Worm (Caenorhabditis elegans) whole organism, early embryonic: ENCODE measurements around the gene clec-37.

ENCODE experiments used
- F13C5.2 ChIP-seq: sonication (generic microtip); optimal IDR thresholded peaks from 2 replicates; lab custom pipeline; 2017; ENCODE audit warnings: mild to moderate bottlenecking, missing genetic modification characterization, inconsistent platforms, missing compliant biosample characterization
- ama-1 ChIP-seq: fragments of 150-350 bp; optimal IDR thresholded peaks from 2 replicates; lab custom pipeline; 2014
- ceh-13 ChIP-seq: fragments of 200-800 bp; sonication (Bioruptor generic); optimal IDR thresholded peaks from 2 replicates; lab custom pipeline; 2018; ENCODE audit warnings: mild to moderate bottlenecking, missing genetic modification characterization, missing compliant biosample characterization
- ets-7 ChIP-seq: sonication (generic microtip); optimal IDR thresholded peaks from 2 replicates; lab custom pipeline; 2016; ENCODE audit warnings: missing genotype, missing genetic modification characterization, missing compliant biosample characterization
- flt-1 ChIP-seq: fragments of 200-800 bp; sonication (Bioruptor generic); IDR thresholded peaks from 2 replicates; pipeline ENCODE4 v1.3.6; 2022; ENCODE audit warnings: missing genetic modification characterization, missing compliant biosample characterization
- hmbx-1 ChIP-seq: sonication (generic microtip); optimal IDR thresholded peaks from 2 replicates; lab custom pipeline; 2016; ENCODE audit warnings: mild to moderate bottlenecking, missing genetic modification characterization, missing compliant biosample characterization
- hmg-4 ChIP-seq: fragments of 200-800 bp; sonication (Bioruptor generic); optimal IDR thresholded peaks from 2 replicates; lab custom pipeline; 2018; ENCODE audit warnings: mild to moderate bottlenecking, missing genetic modification characterization, missing compliant biosample characterization
- hnd-1 ChIP-seq: sonication (generic microtip); optimal IDR thresholded peaks from 2 replicates; lab custom pipeline; 2016; ENCODE audit warnings: missing genetic modification characterization, missing compliant biosample characterization
- pes-1 ChIP-seq: fragments of 200-800 bp; sonication (Bioruptor generic); IDR thresholded peaks from 2 replicates; pipeline ENCODE4 v1.3.6; 2022; ENCODE audit warnings: missing genetic modification reagents, missing genetic modification characterization, missing compliant biosample characterization
- scrt-1 ChIP-seq: fragments of 200-800 bp; sonication (Bioruptor generic); IDR thresholded peaks from 2 replicates; pipeline ENCODE4 v1.3.6; 2022; ENCODE audit warnings: missing genetic modification characterization, missing compliant biosample characterization
- sea-1 ChIP-seq: fragments of 200-800 bp; sonication (Bioruptor generic); conservative IDR thresholded peaks from 2 replicates; pipeline ENCODE4 v1.3.6; 2022; ENCODE audit warnings: missing genetic modification characterization, missing compliant biosample characterization
- tbx-37 ChIP-seq: fragments of 200-800 bp; sonication (Bioruptor generic); conservative IDR thresholded peaks from 2 replicates; pipeline ENCODE4 v1.3.6; 2022; ENCODE audit warnings: missing genetic modification reagents, missing genetic modification characterization, missing compliant biosample characterization
- tra-4 ChIP-seq: sonication (generic microtip); optimal IDR thresholded peaks from 2 replicates; lab custom pipeline; 2017; ENCODE audit warnings: missing genetic modification characterization, missing compliant biosample characterization

DNA sequence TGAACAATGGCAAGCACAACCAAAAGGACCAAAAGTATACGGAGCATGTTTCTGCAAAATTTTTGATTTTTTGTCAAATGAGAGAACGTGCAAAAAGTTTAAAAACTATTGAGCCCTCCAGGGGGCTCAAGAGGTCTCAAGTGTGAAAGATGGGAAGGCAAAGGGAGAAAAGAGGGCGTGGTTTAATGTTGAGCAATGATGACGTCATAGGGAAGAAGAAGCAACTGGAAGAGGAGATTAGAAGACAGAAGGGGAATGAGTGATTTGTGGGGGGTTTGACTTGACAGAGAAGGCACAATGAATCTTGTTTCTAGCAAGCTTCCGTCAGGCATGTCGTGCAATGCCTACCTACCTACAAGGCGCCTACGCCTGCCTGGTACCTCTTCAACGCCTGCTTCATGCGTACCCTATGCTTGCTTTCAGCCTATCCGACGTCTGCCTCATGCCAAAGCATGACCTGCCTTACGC, 30.6 kb downstream of the clec-37 start, which contains the start of gene T20B3.14:
- TF ChIP-seq ama-1 (lab: Kevin White, UChicago) (no peak), tra-4 (no peak), hnd-1 (tag; lab: Kevin White, UChicago) (no peak), tbx-37 (GFP tag; lab: Robert Waterston, UW) (no peak), ceh-13 (GFP tag; lab: Kevin White, UChicago) (no peak), hmbx-1 (tag; lab: Kevin White, UChicago) (no peak), scrt-1 (GFP tag; lab: Robert Waterston, UW) (no peak), sea-1 (GFP tag; lab: Robert Waterston, UW) (no peak), F13C5.2 (tag; lab: Kevin White, UChicago) (no peak), hmg-4 (no peak), flt-1 (GFP tag; lab: Robert Waterston, UW) (no peak), pes-1 (GFP tag; lab: Robert Waterston, UW) (no peak), ets-7 (tag; lab: Kevin White, UChicago) (no peak)
